Worm (Caenorhabditis elegans) whole organism, L3 larva: ENCODE data around the gene C30H6.8.

Experiments
- R02D3.7 ChIP-seq: fragments of 150-350 bp; optimal IDR thresholded peaks from 2 replicates; lab custom pipeline; 2014; ENCODE audit warnings: missing biosample characterization, missing genetic modification characterization
- ZK546.5 ChIP-seq: sonication (generic microtip); optimal IDR thresholded peaks from 2 replicates; lab custom pipeline; 2017; ENCODE audit warnings: missing biosample characterization, missing genetic modification characterization
- ceh-16 ChIP-seq: sonication (generic microtip); optimal IDR thresholded peaks from 2 replicates; lab custom pipeline; 2017; ENCODE audit warnings: missing biosample characterization, missing genetic modification characterization
- ceh-28 ChIP-seq: fragments of 150-350 bp; optimal IDR thresholded peaks from 2 replicates; lab custom pipeline; 2014; ENCODE audit warnings: missing biosample characterization, missing genetic modification reagents, missing genetic modification characterization
- daf-12 ChIP-seq: fragments of 150-350 bp; optimal IDR thresholded peaks from 2 replicates; lab custom pipeline; 2014; ENCODE audit warnings: missing biosample characterization, missing genetic modification reagents, missing genetic modification characterization
- egl-27 ChIP-seq: sonication (generic microtip); optimal IDR thresholded peaks from 4 replicates; lab custom pipeline; 2017; ENCODE audit warnings: missing biosample characterization, missing genetic modification reagents, missing genetic modification characterization
- egl-5 ChIP-seq: fragments of 150-350 bp; optimal IDR thresholded peaks from 2 replicates; lab custom pipeline; 2017; ENCODE audit warnings: missing biosample characterization, missing genetic modification reagents, missing genetic modification characterization, inconsistent platforms
- elt-2 ChIP-seq: sonication (generic microtip); optimal IDR thresholded peaks from 2 replicates; lab custom pipeline; 2016; ENCODE audit warnings: missing genetic modification reagents, mild to moderate bottlenecking, missing genetic modification characterization, missing compliant biosample characterization
- elt-3 ChIP-seq, 3 experiments: fragments of 150-350 bp in 1 of 3; sonication (generic microtip) in 2 of 3; optimal IDR thresholded peaks; 2 replicates in 2 of 3; 4 replicates in 1 of 3; lab custom pipeline; 2014 to 2017; ENCODE audit warnings: missing biosample characterization in 3 of 3, missing genetic modification characterization in 3 of 3
- eor-1 ChIP-seq, 2 experiments: fragments of 150-350 bp; optimal IDR thresholded peaks; 2 replicates each; lab custom pipeline; 2014 to 2018; ENCODE audit warnings: missing biosample characterization in 2 of 2, missing genetic modification characterization in 2 of 2
- fkh-2 ChIP-seq: fragments of 150-350 bp; optimal IDR thresholded peaks from 2 replicates; lab custom pipeline; 2014; ENCODE audit warnings: missing biosample characterization, missing genetic modification reagents, missing genetic modification characterization
- hmg-11 ChIP-seq: sonication (generic microtip); optimal IDR thresholded peaks from 2 replicates; lab custom pipeline; 2016; ENCODE audit warnings: missing genetic modification characterization, missing compliant biosample characterization
- jun-1 ChIP-seq: fragments of 150-350 bp; optimal IDR thresholded peaks from 2 replicates; lab custom pipeline; 2014; ENCODE audit warnings: missing biosample characterization, missing genetic modification reagents, missing genetic modification characterization
- lin-39 ChIP-seq: fragments of 150-350 bp; optimal IDR thresholded peaks from 2 replicates; lab custom pipeline; 2018; ENCODE audit warnings: missing biosample characterization, missing genetic modification reagents, missing genetic modification characterization
- lsy-12 ChIP-seq: sonication (generic microtip); optimal IDR thresholded peaks from 2 replicates; lab custom pipeline; 2016; ENCODE audit warnings: mild to moderate bottlenecking, missing genetic modification characterization, missing compliant biosample characterization
- mml-1 ChIP-seq: fragments of 150-350 bp; sonication (generic microtip); optimal IDR thresholded peaks from 3 replicates; lab custom pipeline; 2014; ENCODE audit warnings: missing biosample characterization, missing genetic modification characterization
- nhr-12 ChIP-seq: fragments of 150-350 bp; optimal IDR thresholded peaks from 2 replicates; lab custom pipeline; 2014; ENCODE audit warnings: missing biosample characterization, missing genetic modification characterization
- nhr-237 ChIP-seq: fragments of 150-350 bp; optimal IDR thresholded peaks from 2 replicates; lab custom pipeline; 2014; ENCODE audit warnings: missing biosample characterization, missing genetic modification characterization
- nhr-25 ChIP-seq: sonication (generic microtip); optimal IDR thresholded peaks from 2 replicates; lab custom pipeline; 2017; ENCODE audit warnings: missing biosample characterization, missing genetic modification characterization
- nhr-28 ChIP-seq: fragments of 150-350 bp; optimal IDR thresholded peaks from 2 replicates; lab custom pipeline; 2014; ENCODE audit warnings: missing biosample characterization, missing genetic modification characterization
- nhr-67 ChIP-seq: fragments of 150-350 bp; optimal IDR thresholded peaks from 2 replicates; lab custom pipeline; 2014; ENCODE audit warnings: missing biosample characterization, missing genetic modification characterization
- pha-4 ChIP-seq: fragments of 150-350 bp; optimal IDR thresholded peaks from 2 replicates; lab custom pipeline; 2014; ENCODE audit warnings: missing biosample characterization, missing genetic modification reagents, missing genetic modification characterization
- pqm-1 ChIP-seq: fragments of 150-350 bp; optimal IDR thresholded peaks from 2 replicates; lab custom pipeline; 2017; ENCODE audit warnings: missing biosample characterization, missing genetic modification characterization, inconsistent platforms
- sea-2 ChIP-seq: fragments of 150-350 bp; sonication (generic microtip); optimal IDR thresholded peaks from 4 replicates; lab custom pipeline; 2014; ENCODE audit warnings: missing biosample characterization, missing genetic modification reagents, missing genetic modification characterization
- snpc-4 ChIP-seq: fragments of 150-350 bp; optimal IDR thresholded peaks from 2 replicates; lab custom pipeline; 2014; ENCODE audit warnings: missing biosample characterization, missing genetic modification characterization
- unc-62 ChIP-seq: fragments of 150-350 bp; sonication (generic microtip); optimal IDR thresholded peaks from 4 replicates; lab custom pipeline; 2014; ENCODE audit warnings: missing biosample characterization, missing genetic modification reagents, missing genetic modification characterization
- zag-1 ChIP-seq: fragments of 150-350 bp; optimal IDR thresholded peaks from 2 replicates; lab custom pipeline; 2014; ENCODE audit warnings: missing biosample characterization, missing genetic modification characterization
- ztf-11 ChIP-seq: fragments of 150-350 bp; optimal IDR thresholded peaks from 2 replicates; lab custom pipeline; 2014; ENCODE audit warnings: missing biosample characterization, missing genetic modification characterization

The C30H6.8 gene

ce11 chrIV:17427423-17427822, 45.3 kb downstream of the C30H6.8 start, which contains the start of gene C06A12.3:
TSS of gene C06A12.3 (plus strand) at chrIV:17427723.
- no peak for TF ChIP-seq daf-12 (tag; lab: Kevin White, UChicago)
- no peak for TF ChIP-seq nhr-25
- TF ChIP-seq snpc-4 (tag; lab: Kevin White, UChicago): no peak
- TF ChIP-seq hmg-11: no peak
- no peak for TF ChIP-seq ceh-28 (tag; lab: Kevin White, UChicago)
- no peak for TF ChIP-seq egl-5 (tag; lab: Kevin White, UChicago)
- TF ChIP-seq eor-1 (tag; optimal IDR thresholded peaks at IDR 0.05; lab: Kevin White, UChicago): no peak
- no peak for TF ChIP-seq ZK546.5 (tag; lab: Kevin White, UChicago)

- TF ChIP-seq unc-62 (GFP tag; lab: Kevin White, UChicago): no peak
- TF ChIP-seq jun-1 (tag; lab: Kevin White, UChicago): no peak
- TF ChIP-seq elt-3 (tag; optimal IDR thresholded peaks at IDR 0.05; lab: Kevin White, UChicago): no peak
- TF ChIP-seq lsy-12 (tag; lab: Kevin White, UChicago): no peak
- TF ChIP-seq nhr-237 (tag; lab: Kevin White, UChicago): no peak
- TF ChIP-seq egl-27 (tag; lab: Kevin White, UChicago): no peak
- TF ChIP-seq eor-1 (tag; optimal IDR thresholded peaks at IDR 0.05; lab: Kevin White, UChicago): no peak
- TF ChIP-seq nhr-28 (tag; lab: Kevin White, UChicago): no peak
- TF ChIP-seq nhr-67 (tag; lab: Kevin White, UChicago): no peak
- TF ChIP-seq fkh-2: no peak
- TF ChIP-seq ceh-16 (tag; lab: Kevin White, UChicago): no peak
- no peak for TF ChIP-seq nhr-12 (tag; lab: Kevin White, UChicago)
- TF ChIP-seq pqm-1 (tag; lab: Kevin White, UChicago): no peak
- TF ChIP-seq ztf-11 (tag; lab: Kevin White, UChicago): no peak
Observed at ce11 chrIV:17431287-17431686, 49.2 kb downstream of the C30H6.8 start, which contains the start of gene lact-6. TSS of gene lact-6 (minus strand) at chrIV:17431387.

ce11 chrIV:17432223-17432826, 50.2 kb downstream of the C30H6.8 start:
- TF ChIP-seq sea-2 (GFP tag; lab: Kevin White, UChicago) (no peak), lin-39 (tag; lab: Kevin White, UChicago) (no peak), lsy-12 (tag; lab: Kevin White, UChicago) (no peak), R02D3.7 (no peak), mml-1 (tag; lab: Kevin White, UChicago) (no peak), pha-4 (tag; lab: Kevin White, UChicago) (peak; percentile 5), zag-1 (tag; lab: Kevin White, UChicago) (no peak), elt-2 (peak; percentile 55), pqm-1 (tag; lab: Kevin White, UChicago) (peak; percentile 41)
